Fruit fly (Drosophila melanogaster) whole organism, prepupa: ENCODE data around the gene CG43312.
A peak's percentile ranks its signal among the peaks of the same experiment; 100 is the strongest.

Experiments used
- Blimp-1 ChIP-seq: fragments of 200-800 bp; sonication (Bioruptor generic); optimal IDR thresholded peaks from 3 replicates; lab custom pipeline; 2017; ENCODE audit warnings: missing biosample characterization, missing genetic modification characterization, mild to moderate bottlenecking, moderate library complexity, missing genetic modification reagents
- CG11294 ChIP-seq: fragments of 200-800 bp; sonication (Bioruptor generic); IDR thresholded peaks from 2 replicates; pipeline ENCODE4 v1.3.6; 2022; ENCODE audit warnings: missing biosample characterization, missing genetic modification characterization
- CG15336 ChIP-seq: fragments of 200-800 bp; sonication (Bioruptor generic); IDR thresholded peaks from 2 replicates; pipeline ENCODE4 v1.3.6; 2022; ENCODE audit warnings: missing biosample characterization, missing genetic modification characterization
- CG1621 ChIP-seq: fragments of 200-800 bp; sonication (Bioruptor generic); optimal IDR thresholded peaks from 3 replicates; lab custom pipeline; 2018; ENCODE audit warnings: missing biosample characterization, mild to moderate bottlenecking, missing genetic modification characterization
- CG16779 ChIP-seq: fragments of 200-800 bp; sonication (Bioruptor generic); optimal IDR thresholded peaks from 3 replicates; lab custom pipeline; 2017; ENCODE audit warnings: missing biosample characterization, mild to moderate bottlenecking, missing genetic modification characterization
- CG31627 ChIP-seq: fragments of 200-800 bp; sonication (Bioruptor generic); optimal IDR thresholded peaks from 3 replicates; lab custom pipeline; 2016; ENCODE audit warnings: missing biosample characterization, missing genetic modification characterization
- CG34406 ChIP-seq: fragments of 200-800 bp; sonication (Bioruptor generic); optimal IDR thresholded peaks from 3 replicates; lab custom pipeline; 2016; ENCODE audit warnings: missing biosample characterization, missing genetic modification characterization
- CG3919 ChIP-seq: fragments of 200-800 bp; sonication (Bioruptor generic); optimal IDR thresholded peaks from 3 replicates; lab custom pipeline; 2016; ENCODE audit warnings: missing biosample characterization, missing genetic modification characterization
- CG6276 ChIP-seq: fragments of 200-800 bp; sonication (Bioruptor generic); optimal IDR thresholded peaks from 2 replicates; lab custom pipeline; 2017; ENCODE audit warnings: missing biosample characterization, mild to moderate bottlenecking, missing genetic modification characterization
- CG6808 ChIP-seq: fragments of 200-800 bp; sonication (Bioruptor generic); optimal IDR thresholded peaks from 3 replicates; lab custom pipeline; 2017; ENCODE audit warnings: missing biosample characterization, missing genetic modification characterization, mild to moderate bottlenecking, moderate library complexity, missing genetic modification reagents
- CG6854 ChIP-seq: fragments of 200-800 bp; sonication (Bioruptor generic); optimal IDR thresholded peaks from 2 replicates; lab custom pipeline; 2017; ENCODE audit warnings: missing biosample characterization, mild to moderate bottlenecking, missing genetic modification characterization
- CG7368 ChIP-seq: fragments of 200-800 bp; sonication (Bioruptor generic); optimal IDR thresholded peaks from 3 replicates; lab custom pipeline; 2016; ENCODE audit warnings: missing biosample characterization, missing genetic modification characterization
- CG8632 ChIP-seq: fragments of 200-800 bp; sonication (Bioruptor generic); optimal IDR thresholded peaks from 3 replicates; lab custom pipeline; 2016; ENCODE audit warnings: missing biosample characterization, missing genetic modification characterization
- CG9139 ChIP-seq: fragments of 200-800 bp; sonication (Bioruptor generic); optimal IDR thresholded peaks from 3 replicates; lab custom pipeline; 2017; ENCODE audit warnings: missing biosample characterization, mild to moderate bottlenecking, missing genetic modification characterization
- Eip75B ChIP-seq: fragments of 200-800 bp; sonication (Bioruptor generic); optimal IDR thresholded peaks from 3 replicates; lab custom pipeline; 2016; ENCODE audit warnings: missing biosample characterization, missing genetic modification characterization
- Eip93F ChIP-seq: fragments of 200-800 bp; sonication (Bioruptor generic); optimal IDR thresholded peaks from 2 replicates; lab custom pipeline; 2016; ENCODE audit warnings: missing biosample characterization, mild to moderate bottlenecking, missing genetic modification characterization
- Ets96B ChIP-seq: fragments of 200-800 bp; optimal IDR thresholded peaks from 2 replicates; lab custom pipeline; 2019; ENCODE audit warnings: missing biosample characterization, mild to moderate bottlenecking, missing genetic modification characterization, moderate library complexity
- Gug ChIP-seq: fragments of 200-800 bp; sonication (Bioruptor generic); IDR thresholded peaks from 2 replicates; pipeline ENCODE4 v1.3.6; 2022; ENCODE audit warnings: missing biosample characterization, missing genetic modification characterization
- Hr39 ChIP-seq: fragments of 200-800 bp; sonication (Bioruptor generic); optimal IDR thresholded peaks from 2 replicates; lab custom pipeline; 2016; ENCODE audit warnings: missing biosample characterization, missing genetic modification characterization
- Hr4 ChIP-seq: fragments of 200-800 bp; sonication (Bioruptor generic); optimal IDR thresholded peaks from 3 replicates; lab custom pipeline; 2016; ENCODE audit warnings: missing biosample characterization, missing genetic modification characterization
- Lpt ChIP-seq: fragments of 200-800 bp; sonication (Bioruptor generic); optimal IDR thresholded peaks from 3 replicates; lab custom pipeline; 2016; ENCODE audit warnings: missing biosample characterization, missing genetic modification characterization
- OdsH ChIP-seq: fragments of 200-800 bp; sonication (Bioruptor generic); optimal IDR thresholded peaks from 3 replicates; lab custom pipeline; 2016; ENCODE audit warnings: missing biosample characterization, missing genetic modification characterization
- Sox102F ChIP-seq: fragments of 200-800 bp; sonication (Bioruptor generic); optimal IDR thresholded peaks from 2 replicates; lab custom pipeline; 2016; ENCODE audit warnings: missing biosample characterization, mild to moderate bottlenecking, missing genetic modification characterization
- Sox14 ChIP-seq: fragments of 200-800 bp; sonication (Bioruptor generic); optimal IDR thresholded peaks from 3 replicates; lab custom pipeline; 2016; ENCODE audit warnings: missing biosample characterization, missing genetic modification characterization
- Sox15 ChIP-seq: fragments of 200-800 bp; sonication (Bioruptor generic); optimal IDR thresholded peaks from 3 replicates; lab custom pipeline; 2016; ENCODE audit warnings: missing biosample characterization, missing genetic modification characterization
- dsx ChIP-seq: fragments of 200-800 bp; optimal IDR thresholded peaks from 3 replicates; lab custom pipeline; 2019; ENCODE audit warnings: missing biosample characterization, mild to moderate bottlenecking, missing genetic modification characterization, moderate library complexity; ENCODE audit not compliant: poor library complexity, severe bottlenecking
- esn ChIP-seq: fragments of 200-800 bp; sonication (Bioruptor generic); optimal IDR thresholded peaks from 2 replicates; lab custom pipeline; 2016; ENCODE audit warnings: missing biosample characterization, mild to moderate bottlenecking, missing genetic modification characterization, moderate library complexity
- fd59A ChIP-seq: fragments of 200-800 bp; sonication (Bioruptor generic); optimal IDR thresholded peaks from 2 replicates; lab custom pipeline; 2017; ENCODE audit warnings: missing biosample characterization, mild to moderate bottlenecking, missing genetic modification characterization, missing genetic modification reagents
- fkh ChIP-seq: fragments of 200-800 bp; sonication (Bioruptor generic); optimal IDR thresholded peaks from 3 replicates; lab custom pipeline; 2017; ENCODE audit warnings: missing biosample characterization, mild to moderate bottlenecking, missing genetic modification characterization, moderate library complexity
- net ChIP-seq: fragments of 200-800 bp; sonication (Bioruptor generic); optimal IDR thresholded peaks from 3 replicates; lab custom pipeline; 2016; ENCODE audit warnings: missing biosample characterization, missing genetic modification characterization
- pdm3 ChIP-seq: fragments of 200-800 bp; sonication (Bioruptor generic); optimal IDR thresholded peaks from 3 replicates; lab custom pipeline; 2016; ENCODE audit warnings: missing biosample characterization, missing genetic modification characterization
- spab ChIP-seq: fragments of 200-800 bp; sonication (Bioruptor generic); optimal IDR thresholded peaks from 2 replicates; lab custom pipeline; 2017; ENCODE audit warnings: missing biosample characterization, mild to moderate bottlenecking, missing genetic modification characterization, missing genetic modification reagents
- ss ChIP-seq, 2 experiments: fragments of 200-800 bp; sonication (Bioruptor generic); optimal IDR thresholded peaks; 2 replicates in 1 of 2; 3 replicates in 1 of 2; lab custom pipeline; 2017 to 2018; ENCODE audit warnings: mild to moderate bottlenecking in 2 of 2, missing biosample characterization in 2 of 2, missing genetic modification characterization in 2 of 2, moderate library complexity in 1 of 2
- svp ChIP-seq: fragments of 200-800 bp; sonication (Bioruptor generic); peaks from one replicate; lab custom pipeline; 2016; ENCODE audit warnings: missing biosample characterization, missing genetic modification characterization
- vri ChIP-seq: fragments of 200-800 bp; sonication (Bioruptor generic); optimal IDR thresholded peaks from 3 replicates; lab custom pipeline; 2016; ENCODE audit warnings: missing biosample characterization, mild to moderate bottlenecking, missing genetic modification characterization

Gene CG43312

dm6 chr3L:22474081-22474845, 27.1 kb upstream of the CG43312 start, which contains the start of gene CG11425:
TSS of gene CG11425 (plus strand) at chr3L:22474795.
- TF ChIP-seq svp (GFP tag; lab: Kevin White, UChicago) = peak; percentile 97
- TF ChIP-seq vri (GFP tag; lab: Kevin White, UChicago) = peak; percentile 29
- TF ChIP-seq fd59A (GFP tag; lab: Kevin White, UChicago) = no peak
- TF ChIP-seq, all 60 proteins: peak for 2

- TF ChIP-seq CG6854 (no peak), svp (GFP tag; lab: Kevin White, UChicago) (no peak), Hr39 (GFP tag; lab: Kevin White, UChicago) (no peak), Hr4 (GFP tag; lab: Kevin White, UChicago) (no peak), spab (GFP tag; lab: Kevin White, UChicago) (no peak), Sox14 (no peak), CG11294 (GFP tag; lab: Robert Waterston, UW) (no peak), CG7368 (GFP tag; lab: Kevin White, UChicago) (no peak), OdsH (GFP tag; lab: Kevin White, UChicago) (no peak), fd59A (GFP tag; lab: Kevin White, UChicago) (no peak), CG15336 (GFP tag; lab: Robert Waterston, UW) (no peak), CG9139 (no peak), Sox102F (GFP tag; lab: Kevin White, UChicago) (no peak), fkh (no peak), pdm3 (GFP tag; lab: Kevin White, UChicago) (no peak), Eip93F (GFP tag; lab: Kevin White, UChicago) (no peak)
Observed at dm6 chr3L:22483452-22483851, 17.9 kb upstream of the CG43312 start.

- TF ChIP-seq Lpt = no peak
- no peak for TF ChIP-seq CG9139
- TF ChIP-seq CG15336 (GFP tag; lab: Robert Waterston, UW) = no peak
- TF ChIP-seq CG11294 (GFP tag; lab: Robert Waterston, UW) = no peak
- TF ChIP-seq Sox15 = no peak
Observed at dm6 chr3L:22497594-22497993, 3.8 kb upstream of the CG43312 start.

dm6 chr3L:22503730-22504129, 2.3 kb downstream of the CG43312 start, which contains the start of gene CG43331:
TSS of gene CG43331 (minus strand) at chr3L:22503830.
- TF ChIP-seq CG34406 (GFP tag; lab: Kevin White, UChicago) = no peak
- TF ChIP-seq CG16779 (tag; lab: Kevin White, UChicago) = no peak
- TF ChIP-seq Sox15 = no peak
- TF ChIP-seq Eip93F (GFP tag; lab: Kevin White, UChicago) = no peak
- no peak for TF ChIP-seq net (GFP tag; lab: Kevin White, UChicago)
- TF ChIP-seq Ets96B (tag; lab: Kevin White, UChicago) = no peak
- no peak for TF ChIP-seq CG31627 (GFP tag; lab: Kevin White, UChicago)
- no peak for TF ChIP-seq CG6276 (GFP tag; lab: Kevin White, UChicago)

- TF ChIP-seq CG11294 (GFP tag; lab: Robert Waterston, UW) (no peak), CG1621 (tag; lab: Kevin White, UChicago) (no peak), Blimp-1 (GFP tag; lab: Kevin White, UChicago) (no peak)
Observed at dm6 chr3L:22504323-22504722, 2.9 kb downstream of the CG43312 start, which contains the start of gene CG43330. TSS of gene CG43330 (minus strand) at chr3L:22504423.

dm6 chr3L:22505118-22505517, 3.7 kb downstream of the CG43312 start, which contains the start of gene CG43329:
TSS of gene CG43329 (minus strand) at chr3L:22505218.
- TF ChIP-seq CG3919 (GFP tag; lab: Kevin White, UChicago) (no peak), Gug (GFP tag; lab: Robert Waterston, UW) (no peak), Ets96B (tag; lab: Kevin White, UChicago) (no peak), CG6276 (GFP tag; lab: Kevin White, UChicago) (no peak), ss (GFP tag; optimal IDR thresholded peaks at IDR 0.05; lab: Kevin White, UChicago) (no peak), Eip75B (GFP tag; lab: Kevin White, UChicago) (no peak), OdsH (GFP tag; lab: Kevin White, UChicago) (no peak), CG6808 (no peak), Blimp-1 (GFP tag; lab: Kevin White, UChicago) (no peak), Lpt (no peak), esn (GFP tag; lab: Kevin White, UChicago) (no peak), fkh (no peak), spab (GFP tag; lab: Kevin White, UChicago) (no peak), vri (GFP tag; lab: Kevin White, UChicago) (no peak), dsx (GFP tag; lab: Kevin White, UChicago) (no peak), CG8632 (GFP tag; lab: Kevin White, UChicago) (no peak)
